Worm (Caenorhabditis elegans): Measurements from ENCODE around the gene lmp-1.

DNA sequence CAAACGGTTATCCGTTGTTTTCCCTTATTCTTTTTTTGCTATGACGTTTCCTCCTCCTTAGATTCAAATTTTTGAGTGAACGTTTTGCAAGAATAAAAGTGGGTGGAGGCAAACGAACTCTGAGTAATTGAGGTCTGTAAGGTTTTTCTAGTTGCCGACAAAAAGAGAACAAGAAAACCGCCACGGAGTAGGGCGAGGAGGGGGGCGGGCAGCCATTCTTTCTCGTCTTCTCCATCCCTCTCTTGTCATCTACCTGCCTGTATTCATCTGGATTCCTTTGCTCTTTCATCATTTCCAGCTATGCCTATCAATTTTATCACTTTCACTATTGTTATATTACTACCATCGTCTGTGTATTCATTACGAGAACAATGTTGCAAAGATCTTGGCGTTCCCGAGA lies 7.7 kb upstream of the lmp-1 start, which contains the start of gene igdb-3:
- no peak for TF ChIP-seq tbx-8 (GFP tag; optimal IDR thresholded peaks at IDR 0.05)
- TF ChIP-seq unc-39 (tag; optimal IDR thresholded peaks at IDR 0.05), result no peak
- no peak for TF ChIP-seq ztf-11 (tag; optimal IDR thresholded peaks at IDR 0.05)
- TF ChIP-seq nhr-76 (tag; optimal IDR thresholded peaks at IDR 0.05), result no peak
- TF ChIP-seq unc-62 (GFP tag; optimal IDR thresholded peaks at IDR 0.05), result no peak
- TF ChIP-seq nhr-12 (tag; optimal IDR thresholded peaks at IDR 0.05), result no peak
- TF ChIP-seq mab-5 (tag; optimal IDR thresholded peaks at IDR 0.05), result no peak
- no peak for TF ChIP-seq cnd-1 (tag; optimal IDR thresholded peaks at IDR 0.05)
- TF ChIP-seq pha-4 (tag; optimal IDR thresholded peaks at IDR 0.05), result no peak
- TF ChIP-seq unc-120 (tag; optimal IDR thresholded peaks at IDR 0.05; ENCODE audit: poor library complexity, severe bottlenecking), result no peak
